Worm (Caenorhabditis elegans) whole organism, late embryonic: Measurements from ENCODE around the gene F58A6.5.

Experiments used
- C38D4.7 ChIP-seq: fragments of 200-800 bp; sonication (Bioruptor generic); optimal IDR thresholded peaks from 2 replicates; lab custom pipeline; 2018; ENCODE audit warnings: mild to moderate bottlenecking, missing genetic modification characterization, moderate library complexity, missing compliant biosample characterization
- K09A11.1 ChIP-seq: sonication (generic microtip); optimal IDR thresholded peaks from 2 replicates; lab custom pipeline; 2017; ENCODE audit warnings: antibody characterized with exemption, mild to moderate bottlenecking, missing genetic modification characterization, missing compliant biosample characterization; ENCODE audit not compliant: insufficient read depth
- Y22D7AL.16 ChIP-seq: sonication (generic microtip); optimal IDR thresholded peaks from 2 replicates; lab custom pipeline; 2016; ENCODE audit warnings: missing genetic modification characterization, missing compliant biosample characterization
- ama-1 ChIP-seq: fragments of 150-350 bp; optimal IDR thresholded peaks from 2 replicates; lab custom pipeline; 2014
- ceh-14 ChIP-seq: sonication (generic microtip); optimal IDR thresholded peaks from 2 replicates; lab custom pipeline; 2016; ENCODE audit warnings: missing genotype, missing genetic modification characterization, missing compliant biosample characterization
- ceh-18 ChIP-seq: sonication (generic microtip); optimal IDR thresholded peaks from 2 replicates; lab custom pipeline; 2016; ENCODE audit warnings: missing genetic modification characterization, missing compliant biosample characterization
- ceh-22 ChIP-seq: sonication (generic microtip); optimal IDR thresholded peaks from 2 replicates; lab custom pipeline; 2017; ENCODE audit warnings: missing biosample characterization, missing genetic modification characterization
- ceh-24 ChIP-seq: sonication (generic microtip); optimal IDR thresholded peaks from 2 replicates; lab custom pipeline; 2016; ENCODE audit warnings: mild to moderate bottlenecking, missing genetic modification characterization, missing compliant biosample characterization
- ceh-45 ChIP-seq: fragments of 200-800 bp; sonication (Bioruptor generic); IDR thresholded peaks from 2 replicates; pipeline ENCODE4 v1.3.6; 2022; ENCODE audit warnings: missing genetic modification reagents, missing genetic modification characterization, missing compliant biosample characterization
- ceh-48 ChIP-seq: sonication (generic microtip); optimal IDR thresholded peaks from 2 replicates; lab custom pipeline; 2016; ENCODE audit warnings: missing genetic modification characterization, inconsistent platforms, missing compliant biosample characterization
- che-1 ChIP-seq: sonication (generic microtip); optimal IDR thresholded peaks from 2 replicates; lab custom pipeline; 2016; ENCODE audit warnings: mild to moderate bottlenecking, missing genetic modification characterization, missing compliant biosample characterization
- dmd-4 ChIP-seq: sonication (generic microtip); optimal IDR thresholded peaks from 2 replicates; lab custom pipeline; 2016; ENCODE audit warnings: borderline replicate concordance, missing genetic modification characterization, missing compliant biosample characterization
- elt-2 ChIP-seq: sonication (generic microtip); optimal IDR thresholded peaks from 2 replicates; lab custom pipeline; 2016; ENCODE audit warnings: missing genetic modification reagents, missing genetic modification characterization, missing compliant biosample characterization
- ets-4 ChIP-seq: sonication (generic microtip); optimal IDR thresholded peaks from 2 replicates; lab custom pipeline; 2016; ENCODE audit warnings: missing genetic modification characterization, missing compliant biosample characterization
- fkh-6 ChIP-seq: sonication (generic microtip); optimal IDR thresholded peaks from 2 replicates; lab custom pipeline; 2016; ENCODE audit warnings: missing genetic modification characterization, missing compliant biosample characterization
- hlh-30 ChIP-seq: sonication (generic microtip); optimal IDR thresholded peaks from 2 replicates; lab custom pipeline; 2017; ENCODE audit warnings: antibody characterized with exemption, missing genetic modification characterization, missing compliant biosample characterization; ENCODE audit not compliant: insufficient read depth
- hlh-8 ChIP-seq: sonication (generic microtip); optimal IDR thresholded peaks from 2 replicates; lab custom pipeline; 2016; ENCODE audit warnings: missing genotype, missing genetic modification characterization, missing compliant biosample characterization
- lim-6 ChIP-seq: sonication (generic microtip); optimal IDR thresholded peaks from 2 replicates; lab custom pipeline; 2016; ENCODE audit warnings: missing genetic modification characterization, missing compliant biosample characterization
- lin-11 ChIP-seq: fragments of 200-800 bp; sonication (Bioruptor generic); optimal IDR thresholded peaks from 2 replicates; lab custom pipeline; 2018; ENCODE audit warnings: mild to moderate bottlenecking, missing genetic modification characterization, missing compliant biosample characterization
- madf-2 ChIP-seq: sonication (generic microtip); optimal IDR thresholded peaks from 2 replicates; lab custom pipeline; 2017; ENCODE audit warnings: missing genetic modification characterization, missing compliant biosample characterization
- mec-3 ChIP-seq: sonication (generic microtip); optimal IDR thresholded peaks from 2 replicates; lab custom pipeline; 2016; ENCODE audit warnings: borderline replicate concordance, missing genetic modification characterization, missing compliant biosample characterization
- nhr-232 ChIP-seq: sonication (generic microtip); optimal IDR thresholded peaks from 2 replicates; lab custom pipeline; 2016; ENCODE audit warnings: missing genetic modification characterization, missing compliant biosample characterization
- npax-4 ChIP-seq: sonication (generic microtip); optimal IDR thresholded peaks from 2 replicates; lab custom pipeline; 2016; ENCODE audit warnings: missing genetic modification characterization, missing compliant biosample characterization
- odd-2 ChIP-seq: sonication (generic microtip); optimal IDR thresholded peaks from 2 replicates; lab custom pipeline; 2017; ENCODE audit warnings: antibody characterized with exemption, mild to moderate bottlenecking, missing genetic modification characterization, missing compliant biosample characterization
- pat-9 ChIP-seq: fragments of 200-800 bp; sonication (Bioruptor generic); optimal IDR thresholded peaks from 2 replicates; lab custom pipeline; 2018; ENCODE audit warnings: mild to moderate bottlenecking, missing genetic modification characterization, moderate library complexity, missing compliant biosample characterization
- pha-2 ChIP-seq: sonication (generic microtip); optimal IDR thresholded peaks from 2 replicates; lab custom pipeline; 2017; ENCODE audit warnings: mild to moderate bottlenecking, missing genetic modification characterization, missing compliant biosample characterization
- ref-2 ChIP-seq: sonication (generic microtip); optimal IDR thresholded peaks from 2 replicates; lab custom pipeline; 2016; ENCODE audit warnings: missing genetic modification characterization, missing compliant biosample characterization
- sox-2 ChIP-seq: fragments of 200-800 bp; sonication (Bioruptor generic); IDR thresholded peaks from 2 replicates; pipeline ENCODE4 v1.3.6; 2022; ENCODE audit warnings: missing genetic modification reagents, missing genetic modification characterization, missing compliant biosample characterization
- sox-4 ChIP-seq: sonication (generic microtip); optimal IDR thresholded peaks from 2 replicates; lab custom pipeline; 2017; ENCODE audit warnings: mild to moderate bottlenecking, missing genetic modification characterization, inconsistent platforms, missing compliant biosample characterization
- syd-9 ChIP-seq: sonication (generic microtip); optimal IDR thresholded peaks from 2 replicates; lab custom pipeline; 2016; ENCODE audit warnings: mild to moderate bottlenecking, missing genetic modification characterization, moderate library complexity, missing compliant biosample characterization
- tbx-2 ChIP-seq: sonication (generic microtip); optimal IDR thresholded peaks from 2 replicates; lab custom pipeline; 2016; ENCODE audit warnings: missing genetic modification characterization, missing compliant biosample characterization
- ttx-3 ChIP-seq: sonication (generic microtip); optimal IDR thresholded peaks from 2 replicates; lab custom pipeline; 2016; ENCODE audit warnings: missing genetic modification reagents, missing genetic modification characterization, missing compliant biosample characterization
- unc-3 ChIP-seq, 2 experiments: fragments of 200-800 bp in 1 of 2; sonication (Bioruptor generic) in 1 of 2; sonication (generic microtip) in 1 of 2; conservative IDR thresholded peaks in 1 of 2; optimal IDR thresholded peaks in 1 of 2; 2 replicates each; pipeline versions ENCODE4 v1.3.6 to Lab custom; 2016 to 2022; ENCODE audit warnings: missing compliant biosample characterization in 2 of 2, missing genetic modification characterization in 2 of 2, missing genetic modification reagents in 1 of 2
- unc-55 ChIP-seq: sonication (generic microtip); optimal IDR thresholded peaks from 2 replicates; lab custom pipeline; 2017; ENCODE audit warnings: missing biosample characterization, missing genetic modification reagents, missing genetic modification characterization
- ztf-16 ChIP-seq: sonication (generic microtip); optimal IDR thresholded peaks from 2 replicates; lab custom pipeline; 2017; ENCODE audit warnings: missing genetic modification characterization, missing compliant biosample characterization

Gene F58A6.5

DNA sequence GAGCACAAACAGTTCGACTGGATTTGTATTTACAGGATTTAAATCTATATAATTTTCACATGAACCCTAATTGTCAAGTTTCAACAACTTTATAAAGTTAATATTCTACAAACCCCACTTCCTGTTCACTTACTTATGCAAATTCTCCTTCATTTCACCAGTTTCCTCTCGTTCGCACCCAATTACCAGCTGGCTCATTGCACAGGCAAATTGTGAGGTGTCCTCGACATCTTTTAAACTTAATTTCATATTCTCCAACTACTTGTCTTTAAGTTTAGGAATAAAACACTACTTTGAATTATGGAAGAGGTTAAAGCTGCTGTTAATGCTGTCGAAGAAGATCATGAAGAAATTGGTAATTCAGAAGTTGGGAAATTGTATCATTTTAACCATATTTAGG lies 24.2 kb upstream of the F58A6.5 start, which contains the start of gene C27D6.1:
C27D6.1 (plus strand) TSS at position 301 of the 400 bp plus-strand sequence.
- TF ChIP-seq ceh-18 (tag; lab: Kevin White, UChicago), result no peak
- TF ChIP-seq ceh-22 (tag; lab: Kevin White, UChicago), result no peak
- no peak for TF ChIP-seq C38D4.7 (GFP tag; lab: Kevin White, UChicago)
- no peak for TF ChIP-seq npax-4 (tag; lab: Kevin White, UChicago)
- no peak for TF ChIP-seq ceh-45 (GFP tag; lab: Robert Waterston, UW)
- TF ChIP-seq tbx-2 (tag; lab: Kevin White, UChicago), result no peak
- TF ChIP-seq K09A11.1 (tag; lab: Kevin White, UChicago), result no peak
- no peak for TF ChIP-seq ref-2 (tag; lab: Kevin White, UChicago)
- TF ChIP-seq ttx-3 (tag; lab: Kevin White, UChicago), result no peak
- no peak for TF ChIP-seq sox-2 (GFP tag; lab: Robert Waterston, UW)
- TF ChIP-seq hlh-8 (tag; lab: Kevin White, UChicago), result no peak
- no peak for TF ChIP-seq syd-9 (tag; lab: Kevin White, UChicago)
- no peak for TF ChIP-seq ceh-24 (tag; lab: Kevin White, UChicago)
- TF ChIP-seq mec-3 (tag; lab: Kevin White, UChicago), result no peak
- TF ChIP-seq lin-11 (tag; lab: Kevin White, UChicago), result no peak
- no peak for TF ChIP-seq madf-2 (tag; lab: Kevin White, UChicago)
- no peak for TF ChIP-seq fkh-6

DNA sequence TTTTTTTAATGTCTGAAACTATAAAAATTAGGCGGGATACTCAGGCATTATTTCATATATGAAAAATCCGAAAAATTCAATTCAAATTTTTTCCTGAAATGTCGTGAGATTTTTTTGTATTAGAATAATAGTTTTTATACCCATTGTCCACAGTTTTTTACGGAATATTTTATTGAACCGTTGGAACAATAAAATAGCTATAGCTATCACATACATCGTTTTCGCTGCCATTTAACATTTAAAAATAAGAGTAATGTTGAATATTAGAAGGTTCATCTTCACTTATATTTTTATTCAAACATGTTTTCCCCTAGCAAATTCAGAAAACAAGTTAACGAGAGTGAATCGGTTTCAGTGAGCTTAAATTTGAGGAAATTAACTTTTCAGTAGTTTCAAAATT lies 23.4 kb upstream of the F58A6.5 start, which contains the start of gene C27D6.15:
C27D6.15 (plus strand) TSS at position 301 of the 400 bp plus-strand sequence.
- TF ChIP-seq ztf-16 (no peak), ets-4 (tag; lab: Kevin White, UChicago) (no peak), npax-4 (tag; lab: Kevin White, UChicago) (no peak), nhr-232 (no peak)

DNA sequence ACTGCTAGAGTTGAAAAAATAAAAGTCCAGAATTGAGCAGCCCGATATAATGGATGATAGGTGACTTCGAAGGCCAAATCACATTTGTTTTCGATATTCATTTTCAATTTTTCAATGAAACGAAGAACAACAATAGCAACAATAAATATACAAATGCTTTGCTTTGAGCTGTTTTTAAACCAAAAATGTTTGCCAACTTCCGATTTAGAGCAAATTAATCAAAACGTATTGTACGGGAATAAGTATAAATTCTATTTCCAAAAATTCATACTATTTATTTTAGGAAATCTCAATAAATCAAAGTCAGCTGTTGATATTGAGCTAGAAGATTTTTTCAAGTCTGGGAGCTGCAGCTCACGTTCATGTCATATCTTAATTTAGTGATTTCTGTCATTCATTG lies 22.7 kb upstream of the F58A6.5 start, which contains the start of gene srb-1:
srb-1 (minus strand) TSS at position 101 of the 400 bp plus-strand sequence.
- no peak for TF ChIP-seq ama-1 (lab: Kevin White, UChicago)
- no peak for TF ChIP-seq ceh-14 (tag; lab: Kevin White, UChicago)

DNA sequence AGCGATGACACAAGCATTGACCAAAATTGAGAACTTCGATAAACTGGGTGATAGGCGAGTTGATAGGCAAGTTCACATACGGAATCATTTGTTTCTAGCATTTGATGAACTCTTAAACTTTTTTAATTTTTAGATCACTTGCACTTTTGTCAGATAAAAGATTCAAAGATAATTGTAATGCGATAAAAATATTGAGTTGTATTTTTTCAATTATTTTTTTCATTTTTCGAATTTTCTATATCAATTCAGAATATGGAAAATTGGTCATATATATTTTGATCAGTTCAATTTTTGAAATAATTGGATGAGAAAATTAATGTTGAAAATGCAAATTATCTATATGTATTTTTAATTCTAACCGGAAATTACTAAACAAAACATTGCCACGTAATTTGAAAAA lies 18.5 kb upstream of the F58A6.5 start, which contains the start of gene srb-3:
srb-3 (minus strand) TSS at position 101 of the 400 bp plus-strand sequence.
- TF ChIP-seq Y22D7AL.16 (tag; lab: Kevin White, UChicago) (no peak), fkh-6 (no peak), sox-4 (tag; lab: Kevin White, UChicago) (no peak), hlh-30 (tag; lab: Kevin White, UChicago) (no peak), pha-2 (tag; lab: Kevin White, UChicago) (no peak), pat-9 (tag; lab: Kevin White, UChicago) (no peak), che-1 (tag; lab: Kevin White, UChicago) (no peak), ceh-14 (tag; lab: Kevin White, UChicago) (no peak), odd-2 (no peak), hlh-8 (tag; lab: Kevin White, UChicago) (no peak), dmd-4 (no peak), ceh-48 (tag; lab: Kevin White, UChicago) (no peak), elt-2 (tag; lab: Kevin White, UChicago) (no peak), lim-6 (tag; lab: Kevin White, UChicago) (no peak), C38D4.7 (GFP tag; lab: Kevin White, UChicago) (no peak), ceh-22 (tag; lab: Kevin White, UChicago) (no peak), unc-3 (GFP tag; conservative IDR thresholded peaks at IDR 0.05; lab: Robert Waterston, UW) (no peak), unc-3 (tag; optimal IDR thresholded peaks at IDR 0.05; lab: Kevin White, UChicago) (no peak), unc-55 (GFP tag; lab: Kevin White, UChicago) (no peak)
- TF ChIP-seq, all 69 proteins: peak for 0
